Fruit fly (Drosophila melanogaster): ENCODE measurements around the gene CG10163.

Gene CG10163

dm6 chr3L:6218517-6219155 lies 39.9 kb downstream of the CG10163 start (continued):
- TF ChIP-seq CG11723 (GFP tag; optimal IDR thresholded peaks at IDR 0.05) (no peak), CG13123 (GFP tag; optimal IDR thresholded peaks at IDR 0.05) (no peak), HHEX (GFP tag; optimal IDR thresholded peaks at IDR 0.05) (no peak), Dek (tag; optimal IDR thresholded peaks at IDR 0.05) (no peak), Meics (GFP tag; optimal IDR thresholded peaks at IDR 0.05) (no peak), Opbp (GFP tag; IDR thresholded peaks at IDR 0.05; ENCODE audit: partially characterized antibody) (peak; percentile 47; the same call in 1 of the 3 replicates), CG7271 (tag; optimal IDR thresholded peaks at IDR 0.05) (no peak), CG14710 (tag; optimal IDR thresholded peaks at IDR 0.05) (no peak), Adf1 (GFP tag; IDR thresholded peaks at IDR 0.05) (no peak), CG3163 (GFP tag; optimal IDR thresholded peaks at IDR 0.05) (peak; percentile 62), CG2875 (GFP tag; optimal IDR thresholded peaks at IDR 0.05) (peak; percentile 1), CG15514 (GFP tag; optimal IDR thresholded peaks at IDR 0.05) (no peak), chif (GFP tag; optimal IDR thresholded peaks at IDR 0.05) (no peak), ftz-f1 (GFP tag; optimal IDR thresholded peaks at IDR 0.05) (no peak), CG13624 (GFP tag; optimal IDR thresholded peaks at IDR 0.05) (no peak), chinmo (GFP tag; IDR thresholded peaks at IDR 0.05; ENCODE audit: partially characterized antibody) (peak; percentile 93), stc (GFP tag; IDR thresholded peaks at IDR 0.05) (no peak), Ptx1 (GFP tag; IDR thresholded peaks at IDR 0.05) (no peak), hbn (GFP tag; IDR thresholded peaks at IDR 0.05; ENCODE audit: partially characterized antibody) (no peak), ham (GFP tag; IDR thresholded peaks at IDR 0.05) (no peak), BtbVII (GFP tag; optimal IDR thresholded peaks at IDR 0.05) (peak; percentile 49), CG11504 (tag; optimal IDR thresholded peaks at IDR 0.05) (no peak), Doc3 (GFP tag; IDR thresholded peaks at IDR 0.05; ENCODE audit: partially characterized antibody) (no peak), HLH54F (GFP tag; optimal IDR thresholded peaks at IDR 0.05) (no peak), CG33557 (GFP tag; optimal IDR thresholded peaks at IDR 0.05) (no peak), CG3407 (GFP tag; optimal IDR thresholded peaks at IDR 0.05) (no peak), CG4820 (GFP tag; optimal IDR thresholded peaks at IDR 0.05) (no peak), CG13296 (GFP tag; optimal IDR thresholded peaks at IDR 0.05) (peak; percentile 47), CG8290 (GFP tag; optimal IDR thresholded peaks at IDR 0.05) (no peak), CG8290 (tag; optimal IDR thresholded peaks at IDR 0.05) (no peak), schlank (tag; optimal IDR thresholded peaks at IDR 0.05) (no peak), CG13424 (tag; optimal IDR thresholded peaks at IDR 0.05) (no peak), bab2 (GFP tag; optimal IDR thresholded peaks at IDR 0.05) (no peak), gro (GFP tag; optimal IDR thresholded peaks at IDR 0.05) (no peak), Blimp-1 (GFP tag; optimal IDR thresholded peaks at IDR 0.05) (no peak), ab (GFP tag; optimal IDR thresholded peaks at IDR 0.05) (no peak), CG14965 (GFP tag; optimal IDR thresholded peaks at IDR 0.05; ENCODE audit: borderline replicate concordance) (no peak), chn (GFP tag; optimal IDR thresholded peaks at IDR 0.05) (no peak), NC2α (GFP tag; optimal IDR thresholded peaks at IDR 0.05) (no peak), Xbp1 (GFP tag; optimal IDR thresholded peaks at IDR 0.05) (no peak), en (GFP tag; optimal IDR thresholded peaks at IDR 0.05) (no peak), crol (GFP tag; IDR thresholded peaks at IDR 0.05) (no peak), zen (tag; optimal IDR thresholded peaks at IDR 0.05) (no peak), CG43689 (GFP tag; IDR thresholded peaks at IDR 0.05) (no peak), CG15601 (tag; optimal IDR thresholded peaks at IDR 0.05) (no peak), Sox100B (GFP tag; optimal IDR thresholded peaks at IDR 0.05) (peak; percentile 13), CG6791 (GFP tag; IDR thresholded peaks at IDR 0.05; ENCODE audit: partially characterized antibody) (no peak; the same call in 2 of the 3 replicates), CG12659 (GFP tag; optimal IDR thresholded peaks at IDR 0.05) (no peak), CoRest (tag; optimal IDR thresholded peaks at IDR 0.05) (no peak), mirr (GFP tag; optimal IDR thresholded peaks at IDR 0.05) (no peak)
